Fruit fly (Drosophila melanogaster) whole organism, embryonic: Measurements from ENCODE around the gene aqz.

Experiments
- Blimp-1 ChIP-seq: fragments of 200-800 bp; sonication (Bioruptor generic); optimal IDR thresholded peaks from 3 replicates; lab custom pipeline; 2018; ENCODE audit warnings: missing biosample characterization, missing genetic modification characterization, mild to moderate bottlenecking, moderate library complexity, missing genetic modification reagents
- CG10267 ChIP-seq: fragments of 200-800 bp; sonication (Bioruptor generic); optimal IDR thresholded peaks from 2 replicates; lab custom pipeline; 2018; ENCODE audit warnings: missing biosample characterization, mild to moderate bottlenecking, missing genetic modification characterization, moderate library complexity
- CG10543 ChIP-seq: fragments of 200-800 bp; sonication (Bioruptor generic); optimal IDR thresholded peaks from 3 replicates; lab custom pipeline; 2017; ENCODE audit warnings: missing biosample characterization, mild to moderate bottlenecking, missing genetic modification characterization, moderate library complexity
- CG1233 ChIP-seq: fragments of 200-800 bp; sonication (Bioruptor generic); optimal IDR thresholded peaks from 4 replicates; lab custom pipeline; 2018; ENCODE audit warnings: missing biosample characterization, mild to moderate bottlenecking, missing genetic modification characterization
- CG13123 ChIP-seq: fragments of 200-800 bp; sonication (Bioruptor generic); optimal IDR thresholded peaks from 2 replicates; lab custom pipeline; 2016; ENCODE audit warnings: missing biosample characterization, missing genetic modification characterization
- CG13296 ChIP-seq: fragments of 200-800 bp; sonication (Bioruptor generic); optimal IDR thresholded peaks from 3 replicates; lab custom pipeline; 2018; ENCODE audit warnings: missing biosample characterization, mild to moderate bottlenecking, missing genetic modification characterization
- CG14050 ChIP-seq: fragments of 200-800 bp; sonication (Bioruptor generic); IDR thresholded peaks from 3 replicates; pipeline ENCODE4 v1.3.6; 2022; ENCODE audit warnings: missing biosample characterization, missing genetic modification characterization
- CG15514 ChIP-seq: fragments of 200-800 bp; sonication (Bioruptor generic); optimal IDR thresholded peaks from 3 replicates; lab custom pipeline; 2017; ENCODE audit warnings: missing biosample characterization, missing genetic modification characterization, mild to moderate bottlenecking, moderate library complexity, missing genetic modification reagents
- CG17612 ChIP-seq: fragments of 200-800 bp; sonication (Bioruptor generic); IDR thresholded peaks from 2 replicates; pipeline ENCODE4 v1.3.6; 2022; ENCODE audit warnings: missing biosample characterization, missing genetic modification characterization
- CG17912 ChIP-seq: fragments of 200-800 bp; sonication (Bioruptor generic); optimal IDR thresholded peaks from 2 replicates; lab custom pipeline; 2018; ENCODE audit warnings: missing biosample characterization, mild to moderate bottlenecking, missing genetic modification characterization
- CG1832 ChIP-seq: fragments of 200-800 bp; sonication (Bioruptor generic); optimal IDR thresholded peaks from 2 replicates; lab custom pipeline; 2017; ENCODE audit warnings: missing biosample characterization, mild to moderate bottlenecking, missing genetic modification characterization, inconsistent platforms
- CG2116 ChIP-seq: fragments of 200-800 bp; sonication (Bioruptor generic); optimal IDR thresholded peaks from 3 replicates; lab custom pipeline; 2018; ENCODE audit warnings: missing biosample characterization, mild to moderate bottlenecking, missing genetic modification characterization
- CG2129 ChIP-seq: fragments of 200-800 bp; sonication (Bioruptor generic); IDR thresholded peaks from 2 replicates; pipeline ENCODE4 v1.3.6; 2022; ENCODE audit warnings: missing biosample characterization, missing genetic modification characterization; ENCODE audit not compliant: partially characterized antibody
- CG31224 ChIP-seq: fragments of 200-800 bp; sonication (Bioruptor generic); IDR thresholded peaks from 2 replicates; pipeline ENCODE4 v1.3.6; 2022; ENCODE audit warnings: missing biosample characterization, missing genetic modification characterization
- CG4328 ChIP-seq: fragments of 200-800 bp; sonication (Bioruptor generic); optimal IDR thresholded peaks from 3 replicates; lab custom pipeline; 2017; ENCODE audit warnings: missing biosample characterization, missing genetic modification reagents, missing genetic modification characterization
- CG4360 ChIP-seq: fragments of 200-800 bp; sonication (Bioruptor generic); IDR thresholded peaks from 2 replicates; pipeline ENCODE4 v1.3.6; 2022; ENCODE audit warnings: missing biosample characterization, missing genetic modification characterization
- CG43689 ChIP-seq: fragments of 200-800 bp; sonication (Bioruptor generic); IDR thresholded peaks from 2 replicates; pipeline ENCODE4 v1.3.6; 2022; ENCODE audit warnings: missing biosample characterization, missing genetic modification characterization
- CG5953 ChIP-seq: fragments of 200-800 bp; sonication (Bioruptor generic); IDR thresholded peaks from 2 replicates; pipeline ENCODE4 v1.3.6; 2022; ENCODE audit warnings: missing biosample characterization, missing genetic modification characterization
- CG7745 ChIP-seq: fragments of 200-800 bp; sonication (Bioruptor generic); optimal IDR thresholded peaks from 2 replicates; lab custom pipeline; 2018; ENCODE audit warnings: missing biosample characterization, mild to moderate bottlenecking, missing genetic modification characterization, moderate library complexity
- CG7839 ChIP-seq: fragments of 200-800 bp; sonication (Bioruptor generic); optimal IDR thresholded peaks from 3 replicates; lab custom pipeline; 2018; ENCODE audit warnings: missing biosample characterization, mild to moderate bottlenecking, missing genetic modification characterization, moderate library complexity
- CG9797 ChIP-seq: fragments of 200-800 bp; sonication (Bioruptor generic); optimal IDR thresholded peaks from 3 replicates; lab custom pipeline; 2018; ENCODE audit warnings: missing biosample characterization, mild to moderate bottlenecking, missing genetic modification characterization
- CTCF ChIP-seq: fragments of 200-800 bp; sonication (Bioruptor generic); optimal IDR thresholded peaks from 2 replicates; lab custom pipeline; 2017; ENCODE audit warnings: missing biosample characterization, mild to moderate bottlenecking, missing genetic modification characterization, moderate library complexity
- Dbx ChIP-seq: fragments of 200-800 bp; sonication (Bioruptor generic); IDR thresholded peaks from 3 replicates; pipeline ENCODE4 v1.3.6; 2022; ENCODE audit warnings: missing biosample characterization, missing genetic modification characterization
- Dip2 ChIP-seq: fragments of 200-800 bp; sonication (Bioruptor generic); IDR thresholded peaks from 2 replicates; pipeline ENCODE4 v1.3.6; 2022; ENCODE audit warnings: missing biosample characterization, missing genetic modification characterization
- Dll ChIP-seq: fragments of 200-800 bp; sonication (Bioruptor generic); IDR thresholded peaks from 4 replicates; pipeline ENCODE4 v1.3.6; 2022; ENCODE audit warnings: missing biosample characterization, missing genetic modification characterization; ENCODE audit not compliant: partially characterized antibody
- Fer2 ChIP-seq: fragments of 200-800 bp; sonication (Bioruptor generic); optimal IDR thresholded peaks from 2 replicates; lab custom pipeline; 2018; ENCODE audit warnings: missing biosample characterization, mild to moderate bottlenecking, missing genetic modification characterization, moderate library complexity
- Med ChIP-seq: fragments of 200-800 bp; sonication (Bioruptor generic); peaks from one replicate; lab custom pipeline; 2016; ENCODE audit warnings: missing biosample characterization, missing genetic modification characterization, mild to moderate bottlenecking, inconsistent platforms, moderate library complexity
- Pdp1 ChIP-seq, 2 experiments: fragments of 200-800 bp; sonication (Bioruptor generic); optimal IDR thresholded peaks; 3 replicates each; lab custom pipeline; 2016; ENCODE audit warnings: missing biosample characterization in 2 of 2, missing genetic modification characterization in 2 of 2, mild to moderate bottlenecking in 1 of 2, moderate library complexity in 1 of 2
- Sry-δ ChIP-seq: fragments of 200-800 bp; sonication (Bioruptor generic); optimal IDR thresholded peaks from 2 replicates; lab custom pipeline; 2016; ENCODE audit warnings: missing biosample characterization, missing genetic modification characterization
- Stat92E ChIP-seq, 3 experiments: fragments of >200 bp in 2 of 3; fragments of 200-800 bp in 1 of 3; sonication (Bioruptor generic) in 1 of 3; optimal IDR thresholded peaks; 2 replicates each; lab custom pipeline; 2017 to 2019; ENCODE audit warnings: missing biosample characterization in 3 of 3, missing genetic modification characterization in 3 of 3, mild to moderate bottlenecking in 1 of 3, moderate library complexity in 1 of 3
- Vsx1 ChIP-seq: fragments of 200-800 bp; sonication (Bioruptor generic); optimal IDR thresholded peaks from 2 replicates; lab custom pipeline; 2017; ENCODE audit warnings: missing biosample characterization, mild to moderate bottlenecking, missing genetic modification characterization, missing genetic modification reagents
- abd-A ChIP-seq: fragments of 200-800 bp; sonication (Bioruptor generic); optimal IDR thresholded peaks from 3 replicates; lab custom pipeline; 2019; ENCODE audit warnings: missing biosample characterization, mild to moderate bottlenecking, missing genetic modification characterization, moderate library complexity
- ato ChIP-seq: fragments of 200-800 bp; sonication (Bioruptor generic); IDR thresholded peaks from 2 replicates; pipeline ENCODE4 v1.3.6; 2022; ENCODE audit warnings: missing biosample characterization, missing genetic modification characterization; ENCODE audit not compliant: partially characterized antibody
- cad ChIP-seq: fragments of >200 bp; optimal IDR thresholded peaks from 2 replicates; lab custom pipeline; 2017; ENCODE audit warnings: missing biosample characterization, missing genetic modification characterization
- crp ChIP-seq, 2 experiments: fragments of 200-800 bp; sonication (Bioruptor generic); optimal IDR thresholded peaks; 2 replicates in 1 of 2; 3 replicates in 1 of 2; lab custom pipeline; 2017; ENCODE audit warnings: missing biosample characterization in 2 of 2, missing genetic modification characterization in 2 of 2, mild to moderate bottlenecking in 1 of 2, moderate library complexity in 1 of 2
- en ChIP-seq: fragments of 200-800 bp; sonication (Bioruptor generic); optimal IDR thresholded peaks from 2 replicates; lab custom pipeline; 2016; ENCODE audit warnings: missing biosample characterization, missing genetic modification characterization
- gcm ChIP-seq: fragments of 200-800 bp; sonication (Bioruptor generic); optimal IDR thresholded peaks from 2 replicates; lab custom pipeline; 2019; ENCODE audit warnings: missing biosample characterization, mild to moderate bottlenecking, missing genetic modification characterization, moderate library complexity
- kah ChIP-seq: fragments of 200-800 bp; sonication (Bioruptor generic); optimal IDR thresholded peaks from 2 replicates; lab custom pipeline; 2018; ENCODE audit warnings: missing biosample characterization, mild to moderate bottlenecking, missing genetic modification characterization
- mam ChIP-seq: fragments of 200-800 bp; sonication (Bioruptor generic); optimal IDR thresholded peaks from 3 replicates; lab custom pipeline; 2016; ENCODE audit warnings: missing biosample characterization, missing genetic modification characterization
- oc ChIP-seq: fragments of 200-800 bp; sonication (Bioruptor generic); optimal IDR thresholded peaks from 2 replicates; lab custom pipeline; 2018; ENCODE audit warnings: missing biosample characterization, mild to moderate bottlenecking, missing genetic modification characterization, moderate library complexity
- prd ChIP-seq, 3 experiments: fragments of >200 bp in 2 of 3; fragments of 200-800 bp in 1 of 3; sonication (Bioruptor generic) in 1 of 3; optimal IDR thresholded peaks in 2 of 3; IDR thresholded peaks in 1 of 3; 2 replicates in 2 of 3; 3 replicates in 1 of 3; pipeline versions ENCODE4 v1.3.6 to Lab custom; 2017 to 2022; ENCODE audit warnings: missing biosample characterization in 1 of 3, missing genetic modification characterization in 1 of 3
- rib ChIP-seq: fragments of 200-800 bp; sonication (Bioruptor generic); IDR thresholded peaks from 2 replicates; pipeline ENCODE4 v1.3.6; 2022; ENCODE audit warnings: missing biosample characterization, missing genetic modification characterization
- row ChIP-seq: fragments of 200-800 bp; sonication (Bioruptor generic); IDR thresholded peaks from 3 replicates; pipeline ENCODE4 v1.3.6; 2022; ENCODE audit warnings: missing biosample characterization, missing genetic modification characterization
- sens ChIP-seq: fragments of 200-800 bp; sonication (Bioruptor generic); peaks from one replicate; lab custom pipeline; 2016; ENCODE audit warnings: missing biosample characterization, missing genetic modification characterization
- tna ChIP-seq: fragments of 200-800 bp; sonication (Bioruptor generic); IDR thresholded peaks from 2 replicates; pipeline ENCODE4 v1.3.6; 2022; ENCODE audit warnings: missing biosample characterization, missing genetic modification characterization; ENCODE audit not compliant: partially characterized antibody
- vvl ChIP-seq: fragments of 200-800 bp; sonication (Bioruptor generic); IDR thresholded peaks from 2 replicates; pipeline ENCODE4 v1.3.6; 2022; ENCODE audit warnings: missing biosample characterization, missing genetic modification characterization
- zfh1 ChIP-seq: fragments of 200-800 bp; sonication (Bioruptor generic); IDR thresholded peaks from 3 replicates; pipeline ENCODE4 v1.3.6; 2022; ENCODE audit warnings: missing biosample characterization, missing genetic modification characterization

The aqz gene

DNA sequence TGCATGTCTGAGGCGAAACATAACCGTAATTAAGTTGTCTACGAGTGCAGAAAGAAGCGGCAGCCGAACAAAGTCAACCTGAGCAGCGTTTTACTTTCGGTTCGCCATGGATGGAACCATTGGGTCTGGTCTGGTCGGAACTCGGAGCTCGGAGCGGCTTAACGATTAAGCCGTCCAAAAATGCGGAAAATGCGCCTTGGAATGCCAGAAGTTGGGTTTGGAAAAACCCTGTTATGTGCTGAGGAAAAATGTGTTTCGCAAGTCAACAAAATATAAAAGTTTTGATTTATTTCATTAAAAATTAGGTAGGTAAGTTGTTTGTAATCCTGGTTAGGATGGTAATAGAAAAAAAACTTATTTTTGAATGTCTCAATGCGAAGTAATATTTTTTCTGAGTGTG is 21.1 kb upstream of the aqz start (continued):
- TF ChIP-seq abd-A (tag; lab: Kevin White, UChicago) = no peak
- 0 out of 2 replicates have a peak, but pooled peaks have one; percentile 15 for TF ChIP-seq vvl (GFP tag; lab: Robert Waterston, UW)
- TF ChIP-seq zfh1 (GFP tag; lab: Robert Waterston, UW) = peak; percentile 12; the same call in 1 of the 3 replicates
- TF ChIP-seq gcm (GFP tag; lab: Kevin White, UChicago) = no peak
- no peak for TF ChIP-seq CG2129 (GFP tag; lab: Robert Waterston, UW)
- no peak for TF ChIP-seq rib (GFP tag; lab: Robert Waterston, UW)
- TF ChIP-seq CG43689 (GFP tag; lab: Robert Waterston, UW) = no peak
- no peak for TF ChIP-seq CG17912
- TF ChIP-seq CG5953 (GFP tag; lab: Robert Waterston, UW) = no peak
- no peak for TF ChIP-seq CG31224
- no peak for TF ChIP-seq CG7745
- no peak for TF ChIP-seq en (GFP tag; lab: Kevin White, UChicago)
- TF ChIP-seq CG14050 (GFP tag; lab: Robert Waterston, UW) = no peak
- TF ChIP-seq Blimp-1 (GFP tag; lab: Kevin White, UChicago) = no peak
- TF ChIP-seq oc (tag; lab: Kevin White, UChicago) = peak; percentile 35
- TF ChIP-seq Med (GFP tag; lab: Kevin White, UChicago) = peak; percentile 53
- no peak for TF ChIP-seq CG2116 (GFP tag; lab: Kevin White, UChicago)
- TF ChIP-seq prd (optimal IDR thresholded peaks at IDR 0.05; lab: Kevin White, UChicago) = no peak
- 0 out of 3 replicates have a peak, but pooled peaks have one; percentile 20 for TF ChIP-seq prd (GFP tag; IDR thresholded peaks at IDR 0.05; lab: Robert Waterston, UW)
- TF ChIP-seq sens (GFP tag; lab: Kevin White, UChicago) = peak; percentile 81
- no peak for TF ChIP-seq CG13296
- TF ChIP-seq, all 482 proteins: peak for 10

DNA sequence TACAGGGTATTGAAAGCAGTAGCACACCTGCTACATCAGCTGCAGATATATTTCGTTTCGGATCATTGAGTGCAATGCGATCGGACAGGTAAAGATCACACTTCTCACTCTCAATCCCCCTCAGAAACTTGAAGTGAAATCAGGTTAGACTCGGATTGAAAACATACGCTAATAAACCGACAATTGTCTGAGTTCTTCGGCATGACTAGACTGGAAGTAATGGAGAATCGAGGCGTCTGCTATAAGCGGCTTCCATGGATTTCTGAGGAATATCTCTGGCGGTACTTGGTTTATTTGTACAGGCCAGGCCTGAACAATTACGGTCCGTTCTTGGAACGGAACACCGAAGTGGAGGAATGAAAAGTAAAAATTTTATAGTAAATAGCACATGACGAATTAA is 20.6 kb upstream of the aqz start:
- TF ChIP-seq row = 0 out of 3 replicates have a peak, but pooled peaks have one; percentile 22
- TF ChIP-seq Stat92E (GFP tag; optimal IDR thresholded peaks at IDR 0.05; lab: Kevin White, UChicago) = peak in 1 of 3 experiments; percentile 59
- peak; percentile 10 for TF ChIP-seq cad (GFP tag; lab: Kevin White, UChicago)
- TF ChIP-seq kah (GFP tag; lab: Kevin White, UChicago) = no peak
- TF ChIP-seq CG1233 = peak; percentile 61
- TF ChIP-seq Dll = 0 out of 4 replicates have a peak, but pooled peaks have one; percentile 25
- no peak for TF ChIP-seq Fer2
- TF ChIP-seq CG1832 (GFP tag; lab: Kevin White, UChicago) = no peak
- TF ChIP-seq, all 482 proteins: peak for 5

DNA sequence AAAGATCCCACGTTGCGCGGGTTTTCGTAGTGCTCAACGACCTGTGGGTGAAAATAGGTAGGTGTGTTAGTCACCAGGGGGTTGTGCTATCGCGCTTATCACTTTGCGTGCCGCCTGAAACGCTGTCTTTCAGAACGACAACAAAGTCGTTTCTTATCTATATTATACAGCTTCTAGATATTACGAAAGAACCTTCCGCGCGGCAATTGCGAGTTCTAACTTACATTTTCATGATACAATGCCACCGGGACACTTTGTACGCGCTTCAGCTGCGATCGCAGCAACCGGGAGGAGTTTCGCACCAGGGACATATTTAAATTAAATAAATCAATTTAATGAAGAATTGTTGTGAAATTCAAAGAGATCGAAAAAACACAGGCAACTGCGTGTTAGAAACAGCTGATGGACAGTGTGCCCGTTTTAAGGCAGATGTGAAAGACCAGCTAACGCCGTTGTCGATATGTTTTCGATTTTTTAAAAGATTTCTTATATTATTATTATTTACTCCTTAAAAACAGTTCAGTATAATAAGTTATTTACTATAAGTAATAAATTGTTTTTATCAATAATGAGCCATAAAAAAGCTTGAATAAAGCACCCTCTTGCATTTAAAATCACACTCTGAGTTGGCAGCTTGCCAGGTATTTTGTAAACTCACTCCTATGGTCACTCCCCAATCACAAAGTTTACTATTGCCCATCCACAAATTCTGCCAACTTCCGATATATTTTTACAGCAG is 3.4 kb upstream of the aqz start, which contains the start of the genes IscU and CG8379:
Gene IscU (minus strand): TSS at position 417 of the 739 bp plus-strand sequence.
Gene CG8379 (plus strand): TSS at position 651 of the 739 bp plus-strand sequence.
- TF ChIP-seq CG7839 (tag; lab: Kevin White, UChicago) (no peak), ato (GFP tag; lab: Robert Waterston, UW) (peak; percentile 15; the same call in 1 of the 2 replicates), Dip2 (GFP tag; lab: Robert Waterston, UW) (no peak), Vsx1 (GFP tag; lab: Kevin White, UChicago) (no peak), Sry-δ (GFP tag; lab: Kevin White, UChicago) (no peak), CG10543 (GFP tag; lab: Kevin White, UChicago) (peak; percentile 6), CG13123 (GFP tag; lab: Kevin White, UChicago) (no peak), mam (GFP tag; lab: Kevin White, UChicago) (no peak), Dbx (GFP tag; lab: Robert Waterston, UW) (no peak), CG9797 (peak; percentile 89), CG4328 (GFP tag; lab: Kevin White, UChicago) (peak; percentile 19), CTCF (GFP tag; lab: Kevin White, UChicago) (peak; percentile 23), tna (no peak), crp (GFP tag; optimal IDR thresholded peaks at IDR 0.05; lab: Kevin White, UChicago) (peak; percentile 45 to 93), CG10267 (tag; lab: Kevin White, UChicago) (peak; percentile 52), CG17612 (GFP tag; lab: Robert Waterston, UW) (no peak), CG15514 (GFP tag; lab: Kevin White, UChicago) (peak; percentile 50), Pdp1 (GFP tag; optimal IDR thresholded peaks at IDR 0.05; lab: Kevin White, UChicago) (peak in 1 of 2 experiments; percentile 86), CG4360 (GFP tag; lab: Robert Waterston, UW) (no peak), row (peak; percentile 75)
